Worm (Caenorhabditis elegans): ENCODE measurements around the gene dmsr-9.

ce11 chrV:6842437-6842836, 43.0 kb upstream of the dmsr-9 start, which contains the start of gene T15B7.1:
- no peak for TF ChIP-seq ref-1 (GFP tag; conservative IDR thresholded peaks at IDR 0.05)
- no peak for TF ChIP-seq ztf-29 (GFP tag; IDR thresholded peaks at IDR 0.05)
- TF ChIP-seq cog-1 (tag; optimal IDR thresholded peaks at IDR 0.05) = no peak
- no peak for TF ChIP-seq ztf-23 (GFP tag; IDR thresholded peaks at IDR 0.05)
